Fruit fly (Drosophila melanogaster) whole organism, embryonic: ENCODE measurements around the gene Nak.

Experiments used
- CG1792 ChIP-seq: fragments of 200-800 bp; sonication (Bioruptor generic); optimal IDR thresholded peaks from 2 replicates; lab custom pipeline; 2016; ENCODE audit warnings: missing biosample characterization, missing genetic modification characterization
- CG2678 ChIP-seq: fragments of 200-800 bp; sonication (Bioruptor generic); optimal IDR thresholded peaks from 3 replicates; lab custom pipeline; 2019; ENCODE audit warnings: missing biosample characterization, mild to moderate bottlenecking, missing genetic modification characterization, moderate library complexity
- CG34376 ChIP-seq: fragments of 200-800 bp; sonication (Bioruptor generic); optimal IDR thresholded peaks from 2 replicates; lab custom pipeline; 2018; ENCODE audit warnings: missing biosample characterization, mild to moderate bottlenecking, missing genetic modification characterization
- CG4820 ChIP-seq: fragments of 200-800 bp; sonication (Bioruptor generic); optimal IDR thresholded peaks from 3 replicates; lab custom pipeline; 2016; ENCODE audit warnings: missing biosample characterization, missing genetic modification characterization
- CG6683 ChIP-seq: fragments of 200-800 bp; sonication (Bioruptor generic); optimal IDR thresholded peaks from 2 replicates; lab custom pipeline; 2017; ENCODE audit warnings: missing biosample characterization, mild to moderate bottlenecking, missing genetic modification characterization, missing genetic modification reagents
- Dll ChIP-seq: fragments of 200-800 bp; sonication (Bioruptor generic); IDR thresholded peaks from 4 replicates; pipeline ENCODE4 v1.3.6; 2022; ENCODE audit warnings: missing biosample characterization, missing genetic modification characterization; ENCODE audit not compliant: partially characterized antibody
- Mrtf ChIP-seq: fragments of 200-800 bp; sonication (Bioruptor generic); IDR thresholded peaks from 3 replicates; pipeline ENCODE4 v1.3.6; 2022; ENCODE audit warnings: missing biosample characterization, missing genetic modification characterization
- YL-1 ChIP-seq: fragments of 200-800 bp; sonication (Bioruptor generic); optimal IDR thresholded peaks from 3 replicates; lab custom pipeline; 2017; ENCODE audit warnings: missing biosample characterization, mild to moderate bottlenecking, missing genetic modification characterization
- fru ChIP-seq: fragments of >200 bp; optimal IDR thresholded peaks from 2 replicates; lab custom pipeline; 2017
- grn ChIP-seq: fragments of 200-800 bp; sonication (Bioruptor generic); optimal IDR thresholded peaks from 3 replicates; lab custom pipeline; 2017; ENCODE audit warnings: missing biosample characterization, missing genetic modification characterization

DNA sequence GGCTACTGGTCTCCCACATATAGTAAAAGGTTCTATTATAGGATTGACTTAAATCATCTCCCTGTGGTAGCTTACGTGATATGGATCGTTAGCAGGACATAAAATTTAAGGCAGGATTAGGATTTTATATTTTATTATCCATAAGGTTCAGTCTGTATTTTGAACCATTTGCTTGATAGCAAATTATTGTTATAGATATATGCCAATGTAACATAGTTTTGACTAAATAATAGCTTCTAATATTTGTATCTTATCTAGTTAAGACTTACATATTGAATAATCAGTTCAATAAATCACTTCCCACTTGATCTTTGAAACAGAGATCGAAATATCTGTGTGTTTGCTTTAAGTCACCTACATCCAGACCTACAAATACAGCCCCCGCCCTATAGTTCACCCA is 42.0 kb upstream of the Nak start, which contains the start of gene robl37BC:
- TF ChIP-seq CG6683 = no peak
- no peak for TF ChIP-seq CG1792 (GFP tag; lab: Kevin White, UChicago)
- TF ChIP-seq CG2678 (tag; lab: Kevin White, UChicago) = no peak
- no peak for TF ChIP-seq grn (GFP tag; lab: Kevin White, UChicago)
- no peak for TF ChIP-seq YL-1 (GFP tag; lab: Kevin White, UChicago)
- TF ChIP-seq CG34376 (GFP tag; lab: Kevin White, UChicago) = no peak
- TF ChIP-seq Dll = no peak
- TF ChIP-seq CG4820 (GFP tag; lab: Kevin White, UChicago) = no peak
- TF ChIP-seq Mrtf = no peak
- no peak for TF ChIP-seq fru
